Worm (Caenorhabditis elegans) whole organism, late embryonic: ENCODE measurements around the gene Y45F3A.8.

Experiments used
- C08G9.2 ChIP-seq: sonication (generic microtip); optimal IDR thresholded peaks from 2 replicates; lab custom pipeline; 2016; ENCODE audit warnings: mild to moderate bottlenecking, missing genetic modification characterization, moderate library complexity, missing compliant biosample characterization
- T23F11.4 ChIP-seq: fragments of 200-800 bp; sonication (Bioruptor generic); optimal IDR thresholded peaks from 2 replicates; lab custom pipeline; 2018; ENCODE audit warnings: mild to moderate bottlenecking, missing genetic modification characterization, missing compliant biosample characterization
- ets-4 ChIP-seq: sonication (generic microtip); optimal IDR thresholded peaks from 2 replicates; lab custom pipeline; 2016; ENCODE audit warnings: missing genetic modification characterization, missing compliant biosample characterization
- fkh-10 ChIP-seq: fragments of 150-350 bp; optimal IDR thresholded peaks from 2 replicates; lab custom pipeline; 2014; ENCODE audit warnings: missing biosample characterization, missing genetic modification reagents, missing genetic modification characterization
- nhr-11 ChIP-seq: fragments of 150-350 bp; optimal IDR thresholded peaks from 2 replicates; lab custom pipeline; 2014; ENCODE audit warnings: missing biosample characterization, missing genetic modification characterization
- pax-1 ChIP-seq: fragments of 150-350 bp; optimal IDR thresholded peaks from 2 replicates; lab custom pipeline; 2014; ENCODE audit warnings: missing biosample characterization, missing genetic modification characterization
- sox-4 ChIP-seq: sonication (generic microtip); optimal IDR thresholded peaks from 2 replicates; lab custom pipeline; 2017; ENCODE audit warnings: mild to moderate bottlenecking, missing genetic modification characterization, inconsistent platforms, missing compliant biosample characterization
- tbx-2 ChIP-seq: sonication (generic microtip); optimal IDR thresholded peaks from 2 replicates; lab custom pipeline; 2016; ENCODE audit warnings: missing genetic modification characterization, missing compliant biosample characterization
- unc-86 ChIP-seq: sonication (generic microtip); optimal IDR thresholded peaks from 2 replicates; lab custom pipeline; 2016; ENCODE audit warnings: missing genetic modification characterization, missing compliant biosample characterization

DNA sequence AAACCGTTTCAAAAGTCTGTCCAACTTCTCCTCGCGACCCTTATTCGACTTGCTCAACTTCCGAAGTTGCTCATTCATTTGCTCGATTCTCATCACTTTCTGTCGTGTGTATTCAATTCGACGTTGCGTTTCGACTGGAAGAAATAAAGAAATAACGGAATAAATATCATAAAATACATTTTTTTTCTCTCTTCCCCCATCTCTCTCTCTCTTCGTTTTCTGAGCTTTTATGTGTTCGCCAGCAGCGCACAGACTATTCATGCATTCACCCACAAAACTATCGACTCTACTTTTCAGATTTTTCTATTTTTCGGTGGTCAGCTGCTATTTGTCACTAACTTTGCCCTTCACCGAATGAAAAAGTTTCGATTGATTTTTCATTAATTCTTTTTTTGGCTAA is 32.3 kb downstream of the Y45F3A.8 start, which contains the start of gene rab-30:
- no peak for TF ChIP-seq tbx-2 (tag; lab: Kevin White, UChicago)
- no peak for TF ChIP-seq fkh-10
- TF ChIP-seq ets-4 (tag; lab: Kevin White, UChicago), result no peak
- no peak for TF ChIP-seq unc-86 (tag; lab: Kevin White, UChicago)
- TF ChIP-seq nhr-11 (tag; lab: Kevin White, UChicago), result no peak
- TF ChIP-seq C08G9.2 (tag; lab: Kevin White, UChicago), result no peak
- TF ChIP-seq pax-1 (tag; lab: Kevin White, UChicago), result no peak
- TF ChIP-seq T23F11.4, result no peak
- TF ChIP-seq sox-4 (tag; lab: Kevin White, UChicago), result no peak
